Fruit fly (Drosophila melanogaster) whole organism, embryonic: ENCODE results near the gene CG33299.

Experiments
- ATbp ChIP-seq: fragments of 200-800 bp; sonication (Bioruptor generic); optimal IDR thresholded peaks from 2 replicates; lab custom pipeline; 2017; ENCODE audit warnings: missing biosample characterization, mild to moderate bottlenecking, missing genetic modification characterization, missing genetic modification reagents
- Antp ChIP-seq: fragments of 200-800 bp; sonication (Bioruptor generic); optimal IDR thresholded peaks from 3 replicates; lab custom pipeline; 2016; ENCODE audit warnings: missing biosample characterization, missing genetic modification characterization
- Asciz ChIP-seq: fragments of 200-800 bp; sonication (Bioruptor generic); optimal IDR thresholded peaks from 2 replicates; lab custom pipeline; 2017; ENCODE audit warnings: missing biosample characterization, mild to moderate bottlenecking, missing genetic modification characterization, missing genetic modification reagents
- CG10321 ChIP-seq: fragments of 200-800 bp; sonication (Bioruptor generic); IDR thresholded peaks from 2 replicates; pipeline ENCODE4 v1.3.6; 2022; ENCODE audit warnings: missing biosample characterization, missing genetic modification characterization
- CG10462 ChIP-seq: fragments of 200-800 bp; sonication (Bioruptor generic); optimal IDR thresholded peaks from 2 replicates; lab custom pipeline; 2016; ENCODE audit warnings: missing biosample characterization, missing genetic modification characterization
- CG13296 ChIP-seq: fragments of 200-800 bp; sonication (Bioruptor generic); optimal IDR thresholded peaks from 3 replicates; lab custom pipeline; 2018; ENCODE audit warnings: missing biosample characterization, mild to moderate bottlenecking, missing genetic modification characterization
- CG16863 ChIP-seq: fragments of 200-800 bp; sonication (Bioruptor generic); optimal IDR thresholded peaks from 3 replicates; lab custom pipeline; 2016; ENCODE audit warnings: missing biosample characterization, missing genetic modification characterization
- CG17385 ChIP-seq: fragments of 200-800 bp; sonication (Bioruptor generic); optimal IDR thresholded peaks from 3 replicates; lab custom pipeline; 2018; ENCODE audit warnings: missing biosample characterization, mild to moderate bottlenecking, missing genetic modification characterization
- CG18599 ChIP-seq: fragments of 200-800 bp; sonication (Bioruptor generic); optimal IDR thresholded peaks from 3 replicates; lab custom pipeline; 2017; ENCODE audit warnings: missing biosample characterization, missing genetic modification characterization, mild to moderate bottlenecking, moderate library complexity, missing genetic modification reagents
- CG2199 ChIP-seq: fragments of 200-800 bp; sonication (Bioruptor generic); IDR thresholded peaks from 3 replicates; pipeline ENCODE4 v1.3.6; 2022; ENCODE audit warnings: missing biosample characterization, missing genetic modification characterization
- CG3838 ChIP-seq: fragments of 200-800 bp; sonication (Bioruptor generic); optimal IDR thresholded peaks from 3 replicates; lab custom pipeline; 2016; ENCODE audit warnings: missing biosample characterization, missing genetic modification characterization
- CG6765 ChIP-seq: fragments of 200-800 bp; sonication (Bioruptor generic); optimal IDR thresholded peaks from 3 replicates; lab custom pipeline; 2017; ENCODE audit warnings: missing biosample characterization, mild to moderate bottlenecking, missing genetic modification characterization
- CG6813 ChIP-seq: fragments of 200-800 bp; sonication (Bioruptor generic); optimal IDR thresholded peaks from 2 replicates; lab custom pipeline; 2017; ENCODE audit warnings: missing biosample characterization, missing genetic modification characterization, mild to moderate bottlenecking, moderate library complexity, missing genetic modification reagents
- CG7987 ChIP-seq: fragments of 200-800 bp; sonication (Bioruptor generic); optimal IDR thresholded peaks from 2 replicates; lab custom pipeline; 2018; ENCODE audit warnings: missing biosample characterization, mild to moderate bottlenecking, missing genetic modification characterization, moderate library complexity
- CG8290 ChIP-seq, 3 experiments: fragments of 200-800 bp; sonication (Bioruptor generic); optimal IDR thresholded peaks; 2 replicates each; lab custom pipeline; 2016 to 2019; ENCODE audit warnings: missing biosample characterization in 3 of 3, missing genetic modification characterization in 3 of 3, mild to moderate bottlenecking in 2 of 3, moderate library complexity in 1 of 3
- Camta ChIP-seq: fragments of 200-800 bp; sonication (Bioruptor generic); optimal IDR thresholded peaks from 2 replicates; lab custom pipeline; 2016; ENCODE audit warnings: missing biosample characterization, missing genetic modification characterization
- Dip3 ChIP-seq: fragments of 200-800 bp; sonication (Bioruptor generic); optimal IDR thresholded peaks from 3 replicates; lab custom pipeline; 2016; ENCODE audit warnings: missing biosample characterization, missing genetic modification characterization
- Fer1 ChIP-seq: fragments of 200-800 bp; sonication (Bioruptor generic); optimal IDR thresholded peaks from 2 replicates; lab custom pipeline; 2017; ENCODE audit warnings: missing biosample characterization, mild to moderate bottlenecking, missing genetic modification characterization
- GATAe ChIP-seq: fragments of 200-800 bp; sonication (Bioruptor generic); conservative IDR thresholded peaks from 2 replicates; pipeline ENCODE4 v1.3.6; 2022; ENCODE audit warnings: missing biosample characterization, missing genetic modification characterization
- HLH4C ChIP-seq: fragments of 200-800 bp; sonication (Bioruptor generic); IDR thresholded peaks from 3 replicates; pipeline ENCODE4 v1.3.6; 2022; ENCODE audit warnings: missing biosample characterization, missing genetic modification characterization; ENCODE audit not compliant: partially characterized antibody
- HLHmδ ChIP-seq: fragments of 200-800 bp; sonication (Bioruptor generic); optimal IDR thresholded peaks from 2 replicates; lab custom pipeline; 2018; ENCODE audit warnings: missing biosample characterization, mild to moderate bottlenecking, missing genetic modification characterization, moderate library complexity
- Hey ChIP-seq: fragments of 200-800 bp; sonication (Bioruptor generic); optimal IDR thresholded peaks from 3 replicates; lab custom pipeline; 2018; ENCODE audit warnings: missing biosample characterization, mild to moderate bottlenecking, missing genetic modification characterization
- Hr78 ChIP-seq, 2 experiments: fragments of 200-800 bp in 1 of 2; fragments of >200 bp in 1 of 2; sonication (Bioruptor generic) in 1 of 2; optimal IDR thresholded peaks; 2 replicates each; lab custom pipeline; 2017 to 2019; ENCODE audit warnings: missing biosample characterization in 2 of 2, missing genetic modification characterization in 2 of 2, mild to moderate bottlenecking in 1 of 2, moderate library complexity in 1 of 2
- MBD-R2 ChIP-seq: fragments of 200-800 bp; sonication (Bioruptor generic); IDR thresholded peaks from 2 replicates; pipeline ENCODE4 v1.3.6; 2022; ENCODE audit warnings: missing biosample characterization, missing genetic modification characterization
- Med ChIP-seq: fragments of 200-800 bp; sonication (Bioruptor generic); peaks from one replicate; lab custom pipeline; 2016; ENCODE audit warnings: missing biosample characterization, missing genetic modification characterization, mild to moderate bottlenecking, inconsistent platforms, moderate library complexity
- Oaz ChIP-seq: fragments of 200-800 bp; sonication (Bioruptor generic); IDR thresholded peaks from 2 replicates; pipeline ENCODE4 v1.3.6; 2022; ENCODE audit warnings: missing biosample characterization, missing genetic modification characterization
- Pdp1 ChIP-seq, 2 experiments: fragments of 200-800 bp; sonication (Bioruptor generic); optimal IDR thresholded peaks; 3 replicates each; lab custom pipeline; 2016; ENCODE audit warnings: missing biosample characterization in 2 of 2, missing genetic modification characterization in 2 of 2, mild to moderate bottlenecking in 1 of 2, moderate library complexity in 1 of 2
- bbx ChIP-seq: fragments of 200-800 bp; sonication (Bioruptor generic); IDR thresholded peaks from 2 replicates; pipeline ENCODE4 v1.3.6; 2022; ENCODE audit warnings: missing biosample characterization, missing genetic modification characterization; ENCODE audit not compliant: partially characterized antibody
- caup ChIP-seq: fragments of 200-800 bp; sonication (Bioruptor generic); optimal IDR thresholded peaks from 3 replicates; lab custom pipeline; 2017; ENCODE audit warnings: missing biosample characterization, mild to moderate bottlenecking, missing genetic modification characterization, moderate library complexity; ENCODE audit not compliant: severe bottlenecking
- chif ChIP-seq, 2 experiments: fragments of 200-800 bp; sonication (Bioruptor generic); optimal IDR thresholded peaks; 3 replicates each; lab custom pipeline; 2016; ENCODE audit warnings: missing biosample characterization in 2 of 2, missing genetic modification characterization in 2 of 2
- ci ChIP-seq: fragments of 200-800 bp; sonication (Bioruptor generic); IDR thresholded peaks from 3 replicates; pipeline ENCODE4 v1.3.6; 2022; ENCODE audit warnings: missing biosample characterization, missing genetic modification characterization
- dpn ChIP-seq, 2 experiments: fragments of 200-800 bp; sonication (Bioruptor generic); optimal IDR thresholded peaks; 3 replicates each; lab custom pipeline; 2016; ENCODE audit warnings: missing biosample characterization in 2 of 2, missing genetic modification characterization in 2 of 2
- ewg ChIP-seq: fragments of 200-800 bp; sonication (Bioruptor generic); optimal IDR thresholded peaks from 3 replicates; lab custom pipeline; 2017; ENCODE audit warnings: mild to moderate bottlenecking, missing biosample characterization, missing genetic modification reagents, missing genetic modification characterization
- exex ChIP-seq: fragments of 200-800 bp; sonication (Bioruptor generic); optimal IDR thresholded peaks from 4 replicates; lab custom pipeline; 2018; ENCODE audit warnings: missing biosample characterization, mild to moderate bottlenecking, missing genetic modification characterization, moderate library complexity
- grau ChIP-seq: fragments of 200-800 bp; optimal IDR thresholded peaks from 3 replicates; lab custom pipeline; 2019; ENCODE audit warnings: missing biosample characterization, mild to moderate bottlenecking, missing genetic modification characterization, moderate library complexity
- grn ChIP-seq: fragments of 200-800 bp; sonication (Bioruptor generic); optimal IDR thresholded peaks from 3 replicates; lab custom pipeline; 2017; ENCODE audit warnings: missing biosample characterization, missing genetic modification characterization
- mirr ChIP-seq: fragments of 200-800 bp; sonication (Bioruptor generic); optimal IDR thresholded peaks from 3 replicates; lab custom pipeline; 2018; ENCODE audit warnings: missing biosample characterization, mild to moderate bottlenecking, missing genetic modification characterization
- phol ChIP-seq: fragments of 200-800 bp; sonication (Bioruptor generic); optimal IDR thresholded peaks from 3 replicates; lab custom pipeline; 2018; ENCODE audit warnings: missing biosample characterization, mild to moderate bottlenecking, missing genetic modification characterization, moderate library complexity
- sd ChIP-seq: fragments of 200-800 bp; sonication (Bioruptor generic); optimal IDR thresholded peaks from 3 replicates; lab custom pipeline; 2018; ENCODE audit warnings: missing biosample characterization, mild to moderate bottlenecking, missing genetic modification characterization, moderate library complexity
- sens ChIP-seq: fragments of 200-800 bp; sonication (Bioruptor generic); peaks from one replicate; lab custom pipeline; 2016; ENCODE audit warnings: missing biosample characterization, missing genetic modification characterization
- sug ChIP-seq: fragments of 200-800 bp; optimal IDR thresholded peaks from 2 replicates; lab custom pipeline; 2019; ENCODE audit warnings: missing biosample characterization, mild to moderate bottlenecking, missing genetic modification characterization, moderate library complexity
- tap ChIP-seq: fragments of 200-800 bp; optimal IDR thresholded peaks from 3 replicates; lab custom pipeline; 2019; ENCODE audit warnings: missing biosample characterization, mild to moderate bottlenecking, missing genetic modification characterization, moderate library complexity
- zfh1 ChIP-seq: fragments of 200-800 bp; sonication (Bioruptor generic); IDR thresholded peaks from 3 replicates; pipeline ENCODE4 v1.3.6; 2022; ENCODE audit warnings: missing biosample characterization, missing genetic modification characterization

The CG33299 gene

DNA sequence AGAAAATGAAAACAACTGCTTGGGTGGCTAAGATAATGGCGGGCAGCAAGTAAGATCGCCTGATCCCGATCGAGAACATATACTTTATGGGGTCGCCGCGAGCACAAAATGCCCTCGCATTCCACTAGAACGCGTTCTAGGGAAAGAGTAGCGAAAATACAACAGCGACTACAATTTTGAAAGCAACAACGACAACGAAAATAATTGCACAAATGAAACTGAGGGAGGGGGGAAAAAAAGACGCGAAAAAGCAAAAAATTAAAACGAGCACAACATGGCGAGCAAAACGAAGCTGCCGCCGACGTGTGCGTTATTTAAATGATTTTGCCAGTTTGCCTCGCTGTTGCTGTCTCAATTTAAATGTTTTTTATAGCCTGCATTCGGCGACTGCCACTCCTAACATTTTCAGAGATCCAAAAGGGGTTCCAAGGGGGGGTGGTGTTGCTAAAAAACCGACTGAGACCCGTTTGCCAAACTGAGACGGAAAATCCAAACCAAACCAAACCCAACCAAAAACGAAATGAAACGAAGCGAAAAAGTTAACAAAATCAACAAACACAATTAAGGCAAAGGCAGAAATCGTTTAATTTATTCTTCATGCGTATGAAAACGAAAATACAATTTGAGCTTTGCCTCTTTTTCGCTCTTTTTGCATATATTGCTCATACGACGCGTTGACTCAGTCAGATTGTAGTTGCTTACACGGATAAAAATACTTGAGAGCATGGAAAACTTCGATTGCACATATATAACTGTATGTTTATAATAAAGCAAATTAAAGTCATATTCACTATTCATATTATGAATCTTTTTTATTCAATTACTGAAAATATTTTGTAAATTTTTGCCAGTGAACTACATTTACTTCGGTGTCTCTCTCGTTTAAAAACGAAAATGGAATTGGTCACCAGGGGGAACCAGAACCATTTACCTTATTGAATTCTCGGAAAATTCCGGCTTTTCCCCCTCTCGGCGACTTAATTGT lies 36.3 kb downstream of the CG33299 start (continued):
- TF ChIP-seq Oaz (GFP tag; lab: Robert Waterston, UW) (peak; percentile 61), grau (tag; lab: Kevin White, UChicago) (peak; percentile 71)

DNA sequence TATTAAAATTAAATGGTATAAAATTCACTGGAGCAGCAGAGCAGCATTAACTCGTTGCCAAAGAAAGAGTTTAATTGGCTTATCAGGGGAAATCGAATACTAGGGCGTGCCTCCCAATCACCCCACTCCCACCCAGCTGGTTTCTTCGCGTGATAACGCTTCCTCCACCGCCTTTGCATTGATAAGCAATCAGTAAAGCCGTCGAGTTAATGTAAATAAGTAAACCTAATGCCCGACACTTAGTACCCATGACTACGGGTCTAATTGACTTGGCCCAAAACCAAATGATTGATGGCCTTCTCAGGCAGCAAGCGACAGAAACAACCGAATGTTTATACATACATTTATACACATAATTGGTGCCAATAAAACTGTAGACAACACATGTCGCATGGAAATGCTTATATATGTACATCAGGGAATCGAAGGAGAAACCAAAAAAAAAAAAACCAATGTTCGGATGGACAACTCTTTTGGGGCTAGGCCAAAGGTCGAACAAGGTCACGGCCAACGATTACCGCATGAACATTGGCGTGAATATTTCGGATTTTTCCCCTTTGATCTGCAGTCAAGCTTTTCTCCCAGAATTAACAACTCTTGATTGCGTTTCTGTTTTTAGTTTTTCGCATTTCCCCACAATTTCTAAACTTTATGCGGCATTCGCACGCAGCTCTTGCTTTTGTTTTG lies 37.7 kb downstream of the CG33299 start:
- TF ChIP-seq CG7987 (GFP tag; lab: Kevin White, UChicago) (peak; percentile 4), Hey (tag; lab: Kevin White, UChicago) (peak; percentile 45), Fer1 (GFP tag; lab: Kevin White, UChicago) (peak; percentile 21), GATAe (peak; percentile 68), CG10321 (no peak), Hr78 (GFP tag; optimal IDR thresholded peaks at IDR 0.05; lab: Kevin White, UChicago) (peak in 1 of 2 experiments; percentile 92), CG6765 (GFP tag; lab: Kevin White, UChicago) (peak; percentile 13), HLH4C (GFP tag; lab: Robert Waterston, UW) (no peak), CG16863 (no peak), Dip3 (no peak), caup (peak; percentile 24), CG3838 (GFP tag; lab: Kevin White, UChicago) (no peak), Asciz (GFP tag; lab: Kevin White, UChicago) (peak; percentile 12), ewg (GFP tag; lab: Kevin White, UChicago) (no peak), zfh1 (GFP tag; lab: Robert Waterston, UW) (0 out of 3 replicates have a peak, but pooled peaks have one; percentile 21), phol (tag; lab: Kevin White, UChicago) (no peak), Camta (GFP tag; lab: Kevin White, UChicago) (no peak), HLHmδ (GFP tag; lab: Kevin White, UChicago) (peak; percentile 2), grn (GFP tag; lab: Kevin White, UChicago) (peak; percentile 80), Antp (no peak), CG18599 (GFP tag; lab: Kevin White, UChicago) (peak; percentile 23), Pdp1 (GFP tag; optimal IDR thresholded peaks at IDR 0.05; lab: Kevin White, UChicago) (peak in 1 of 2 experiments; percentile 77), CG17385 (GFP tag; lab: Kevin White, UChicago) (peak; percentile 11), Med (GFP tag; lab: Kevin White, UChicago) (peak; percentile 27), CG10462 (GFP tag; lab: Kevin White, UChicago) (no peak), CG6813 (peak; percentile 21), sug (tag; lab: Kevin White, UChicago) (peak; percentile 84), mirr (peak; percentile 77), ci (GFP tag; lab: Robert Waterston, UW) (peak; percentile 39; the same call in 1 of the 3 replicates), ATbp (peak; percentile 18), CG8290 (GFP tag; optimal IDR thresholded peaks at IDR 0.05; lab: Kevin White, UChicago) (no peak), CG8290 (tag; optimal IDR thresholded peaks at IDR 0.05; lab: Kevin White, UChicago) (peak in 1 of 2 experiments; percentile 28), sd (tag; lab: Kevin White, UChicago) (peak; percentile 48), dpn (GFP tag; optimal IDR thresholded peaks at IDR 0.05; lab: Kevin White, UChicago) (no peak), CG13296 (peak; percentile 30), tap (tag; lab: Kevin White, UChicago) (peak; percentile 33), CG2199 (GFP tag; lab: Robert Waterston, UW) (no peak), bbx (peak; percentile 14; the same call in 1 of the 2 replicates), exex (tag; lab: Kevin White, UChicago) (peak; percentile 89), MBD-R2 (no peak), chif (GFP tag; optimal IDR thresholded peaks at IDR 0.05; lab: Kevin White, UChicago) (no peak), sens (GFP tag; lab: Kevin White, UChicago) (peak; percentile 38)
